Worm (Caenorhabditis elegans) whole organism, early embryonic: ENCODE data around the gene clec-187.

Source experiments
- ama-1 ChIP-seq: fragments of 150-350 bp; optimal IDR thresholded peaks from 2 replicates; lab custom pipeline; 2014
- hmbx-1 ChIP-seq: sonication (generic microtip); optimal IDR thresholded peaks from 2 replicates; lab custom pipeline; 2016; ENCODE audit warnings: mild to moderate bottlenecking, missing genetic modification characterization, missing compliant biosample characterization
- pes-1 ChIP-seq: fragments of 200-800 bp; sonication (Bioruptor generic); IDR thresholded peaks from 2 replicates; pipeline ENCODE4 v1.3.6; 2022; ENCODE audit warnings: missing genetic modification reagents, missing genetic modification characterization, missing compliant biosample characterization
- tbx-11 ChIP-seq: fragments of 200-800 bp; sonication (Bioruptor generic); IDR thresholded peaks from 2 replicates; pipeline ENCODE4 v1.3.6; 2022; ENCODE audit warnings: missing genetic modification characterization, missing compliant biosample characterization
- tra-4 ChIP-seq: sonication (generic microtip); optimal IDR thresholded peaks from 2 replicates; lab custom pipeline; 2017; ENCODE audit warnings: missing genetic modification characterization, missing compliant biosample characterization

ce11 chrIV:12911990-12912389, 40.7 kb upstream of the clec-187 start, which contains the start of gene K08D8.5:
- TF ChIP-seq tbx-11 (GFP tag; lab: Robert Waterston, UW) (no peak), ama-1 (lab: Kevin White, UChicago) (no peak), pes-1 (GFP tag; lab: Robert Waterston, UW) (no peak), tra-4 (tag; lab: Kevin White, UChicago) (no peak), hmbx-1 (tag; lab: Kevin White, UChicago) (no peak)
